Worm (Caenorhabditis elegans) whole organism, mixed stage, embryonic: ENCODE data around the gene C46C11.4.

ENCODE experiments used
- ces-1 ChIP-seq: fragments of 150-350 bp; optimal IDR thresholded peaks from 2 replicates; lab custom pipeline; 2014; ENCODE audit warnings: missing biosample characterization, missing genetic modification reagents, missing genetic modification characterization
- elt-3 ChIP-seq: fragments of 150-350 bp; optimal IDR thresholded peaks from 2 replicates; lab custom pipeline; 2014; ENCODE audit warnings: missing biosample characterization, missing genetic modification characterization
- flh-1 ChIP-seq: fragments of 200-800 bp; sonication (Bioruptor generic); optimal IDR thresholded peaks from 2 replicates; lab custom pipeline; 2018; ENCODE audit warnings: mild to moderate bottlenecking, missing genetic modification characterization, moderate library complexity, missing compliant biosample characterization
- lsy-2 ChIP-seq: fragments of 150-350 bp; optimal IDR thresholded peaks from 2 replicates; lab custom pipeline; 2014; ENCODE audit warnings: missing biosample characterization, missing genetic modification characterization
- nhr-12 ChIP-seq: fragments of 150-350 bp; optimal IDR thresholded peaks from 2 replicates; lab custom pipeline; 2014; ENCODE audit warnings: missing biosample characterization, missing genetic modification characterization
- nhr-237 ChIP-seq: fragments of 150-350 bp; optimal IDR thresholded peaks from 2 replicates; lab custom pipeline; 2014; ENCODE audit warnings: missing biosample characterization, missing genetic modification characterization
- pha-4 ChIP-seq: fragments of 150-350 bp; optimal IDR thresholded peaks from 2 replicates; lab custom pipeline; 2018; ENCODE audit warnings: missing biosample characterization, missing genetic modification reagents, missing genetic modification characterization
- snpc-4 ChIP-seq: fragments of 150-350 bp; optimal IDR thresholded peaks from 2 replicates; lab custom pipeline; 2014; ENCODE audit warnings: missing biosample characterization, missing genetic modification characterization
- unc-62 ChIP-seq: fragments of 150-350 bp; optimal IDR thresholded peaks from 2 replicates; lab custom pipeline; 2014; ENCODE audit warnings: missing biosample characterization, missing genetic modification reagents, missing genetic modification characterization
- zip-8 ChIP-seq: fragments of 150-350 bp; optimal IDR thresholded peaks from 2 replicates; lab custom pipeline; 2014; ENCODE audit warnings: missing biosample characterization, missing genetic modification characterization

ce11 chrX:4658303-4658702 lies 11.3 kb upstream of the C46C11.4 start:
- no peak for TF ChIP-seq flh-1
- no peak for TF ChIP-seq unc-62 (GFP tag; lab: Kevin White, UChicago)
- TF ChIP-seq snpc-4 (tag; lab: Kevin White, UChicago), result no peak
- no peak for TF ChIP-seq lsy-2 (tag; lab: Kevin White, UChicago)
- TF ChIP-seq elt-3 (tag; lab: Kevin White, UChicago), result no peak
- TF ChIP-seq nhr-12 (tag; lab: Kevin White, UChicago), result no peak
- TF ChIP-seq ces-1 (GFP tag; lab: Kevin White, UChicago), result no peak
- TF ChIP-seq nhr-237 (tag; lab: Kevin White, UChicago), result no peak
- TF ChIP-seq zip-8, result no peak
- TF ChIP-seq pha-4 (tag; lab: Kevin White, UChicago), result no peak
